Worm (Caenorhabditis elegans) whole organism, midembryonic: Measurements from ENCODE around the gene sas-4.
"Not testable (repeated sequence)": the region's sequence is repeated elsewhere in the genome, so short reads cannot be mapped to it uniquely, and the experiment has no call there.

Source experiments
- T22C8.4 ChIP-seq: fragments of 200-800 bp; sonication (Bioruptor generic); IDR thresholded peaks from 2 replicates; pipeline ENCODE4 v1.3.6; 2022; ENCODE audit warnings: missing genetic modification characterization, missing compliant biosample characterization
- cog-1 ChIP-seq: sonication (generic microtip); optimal IDR thresholded peaks from 2 replicates; lab custom pipeline; 2016; ENCODE audit warnings: missing genetic modification characterization, missing compliant biosample characterization
- flt-1 ChIP-seq: fragments of 200-800 bp; sonication (Bioruptor generic); IDR thresholded peaks from 2 replicates; pipeline ENCODE4 v1.3.6; 2022; ENCODE audit warnings: missing genetic modification characterization, missing compliant biosample characterization
- klf-2 ChIP-seq: fragments of 200-800 bp; sonication (Bioruptor generic); conservative IDR thresholded peaks from 2 replicates; pipeline ENCODE4 v1.3.6; 2022; ENCODE audit warnings: missing genetic modification reagents, missing genetic modification characterization, missing compliant biosample characterization
- med-1 ChIP-seq: sonication (generic microtip); optimal IDR thresholded peaks from 2 replicates; lab custom pipeline; 2017; ENCODE audit warnings: missing genetic modification characterization, mild to moderate bottlenecking, missing compliant biosample characterization, antibody characterized with exemption, missing genetic modification reagents; ENCODE audit not compliant: insufficient read depth
- ref-1 ChIP-seq: fragments of 200-800 bp; sonication (Bioruptor generic); conservative IDR thresholded peaks from 2 replicates; pipeline ENCODE4 v1.3.6; 2022; ENCODE audit warnings: missing genetic modification reagents, missing genetic modification characterization, missing compliant biosample characterization
- tab-1 ChIP-seq: fragments of 200-800 bp; sonication (Bioruptor generic); IDR thresholded peaks from 2 replicates; pipeline ENCODE4 v1.3.6; 2022; ENCODE audit warnings: missing genetic modification characterization, missing compliant biosample characterization
- ztf-23 ChIP-seq: fragments of 200-800 bp; sonication (Bioruptor generic); IDR thresholded peaks from 2 replicates; pipeline ENCODE4 v1.3.6; 2022; ENCODE audit warnings: missing genetic modification reagents, missing genetic modification characterization, missing compliant biosample characterization
- ztf-29 ChIP-seq: fragments of 200-800 bp; sonication (Bioruptor generic); IDR thresholded peaks from 2 replicates; pipeline ENCODE4 v1.3.6; 2022; ENCODE audit warnings: missing genetic modification reagents, missing genetic modification characterization, missing compliant biosample characterization

Gene sas-4

ce11 chrIII:8318488-8318887 lies at the start of gene sas-4:
TSS of gene sas-4 (minus strand) at chrIII:8318588.
- no peak for TF ChIP-seq flt-1 (GFP tag; lab: Robert Waterston, UW)
- TF ChIP-seq ztf-29 = no peak
- TF ChIP-seq tab-1 = no peak
- no peak for TF ChIP-seq klf-2 (GFP tag; lab: Robert Waterston, UW)
- TF ChIP-seq T22C8.4 = no peak
- TF ChIP-seq ref-1 (GFP tag; lab: Robert Waterston, UW) = no peak

- TF ChIP-seq T22C8.4 = no peak
- TF ChIP-seq tab-1 = no peak
Measured at ce11 chrIII:8363253-8364061, 45.1 kb upstream of the sas-4 start, which contains the start of gene R05D3.3. TSS of gene R05D3.3 (plus strand) at chrIII:8364011.

ce11 chrIII:8358213-8358672 lies 39.9 kb upstream of the sas-4 start, which contains the start of the genes R05D3.8 and rfp-1:
TSS of gene R05D3.8 (minus strand) at chrIII:8358327.
TSS of gene rfp-1 (plus strand) at chrIII:8358622.
- no peak for TF ChIP-seq T22C8.4
- no peak for TF ChIP-seq klf-2 (GFP tag; lab: Robert Waterston, UW)
- peak; percentile 9 for TF ChIP-seq cog-1 (tag; lab: Kevin White, UChicago)

- TF ChIP-seq med-1 (GFP tag; lab: Kevin White, UChicago) (no peak), ref-1 (GFP tag; lab: Robert Waterston, UW) (no peak), flt-1 (GFP tag; lab: Robert Waterston, UW) (peak; percentile 68), ztf-29 (peak; percentile 27; the same call in 1 of the 2 replicates), ztf-23 (GFP tag; lab: Robert Waterston, UW) (no peak), cog-1 (tag; lab: Kevin White, UChicago) (peak; percentile 67), tab-1 (no peak)
Measured at ce11 chrIII:8356407-8356881, 38.1 kb upstream of the sas-4 start.

- no peak for TF ChIP-seq flt-1 (GFP tag; lab: Robert Waterston, UW)
- TF ChIP-seq cog-1 (tag; lab: Kevin White, UChicago) = no peak
- TF ChIP-seq ztf-29 = no peak
- TF ChIP-seq tab-1 = no peak
- no peak for TF ChIP-seq med-1 (GFP tag; lab: Kevin White, UChicago)
- TF ChIP-seq klf-2 (GFP tag; lab: Robert Waterston, UW) = no peak
- TF ChIP-seq ztf-23 (GFP tag; lab: Robert Waterston, UW) = no peak
- TF ChIP-seq ref-1 (GFP tag; lab: Robert Waterston, UW) = no peak
- no peak for TF ChIP-seq T22C8.4
Measured at ce11 chrIII:8355462-8355815, 37.1 kb upstream of the sas-4 start.

ce11 chrIII:8354644-8355461 lies 36.5 kb upstream of the sas-4 start, which contains the start of gene unc-116:
TSS of gene unc-116 (minus strand) at chrIII:8355174.
- TF ChIP-seq klf-2 (GFP tag; lab: Robert Waterston, UW) = no peak
- TF ChIP-seq cog-1 (tag; lab: Kevin White, UChicago) = no peak
- TF ChIP-seq T22C8.4 = no peak
- TF ChIP-seq tab-1 = no peak
- TF ChIP-seq ztf-29 = no peak
- TF ChIP-seq flt-1 (GFP tag; lab: Robert Waterston, UW) = no peak
- no peak for TF ChIP-seq med-1 (GFP tag; lab: Kevin White, UChicago)
- TF ChIP-seq ref-1 (GFP tag; lab: Robert Waterston, UW) = no peak
- TF ChIP-seq ztf-23 (GFP tag; lab: Robert Waterston, UW) = no peak

- TF ChIP-seq tab-1; cog-1 (tag; lab: Kevin White, UChicago); med-1 (GFP tag; lab: Kevin White, UChicago): not testable (repeated sequence)
Measured at ce11 chrIII:8347822-8348221, 29.4 kb upstream of the sas-4 start, which contains the start of gene clc-29. TSS of gene clc-29 (minus strand) at chrIII:8347922.

ce11 chrIII:8344283-8344682 lies 25.9 kb upstream of the sas-4 start, which contains the start of gene ZC262.7:
TSS of gene ZC262.7 (minus strand) at chrIII:8344336.
- not testable (repeated sequence) for TF ChIP-seq tab-1; klf-2 (GFP tag; lab: Robert Waterston, UW); med-1 (GFP tag; lab: Kevin White, UChicago)

ce11 chrIII:8339372-8339771 lies 21.0 kb upstream of the sas-4 start, which contains the start of gene clc-28:
TSS of gene clc-28 (minus strand) at chrIII:8339472.
- TF ChIP-seq ztf-23 (GFP tag; lab: Robert Waterston, UW); tab-1; klf-2 (GFP tag; lab: Robert Waterston, UW): not testable (repeated sequence)

- TF ChIP-seq T22C8.4 (no peak), cog-1 (tag; lab: Kevin White, UChicago) (no peak), ztf-29 (no peak), klf-2 (GFP tag; lab: Robert Waterston, UW) (no peak), ref-1 (GFP tag; lab: Robert Waterston, UW) (no peak)
Measured at ce11 chrIII:8334432-8334831, 16.0 kb upstream of the sas-4 start, which contains the start of gene ZC262.4. TSS of gene ZC262.4 (minus strand) at chrIII:8334532.
